Fruit fly (Drosophila melanogaster): ENCODE measurements around the gene CG2861.

dm6 chrX:4782689-4783088 is 22.0 kb downstream of the CG2861 start, which contains the start of gene CG15471:
- TF ChIP-seq pfk (GFP tag; optimal IDR thresholded peaks at IDR 0.05): no peak
- no peak for TF ChIP-seq D (optimal IDR thresholded peaks at IDR 0.05)
- TF ChIP-seq D (GFP tag; optimal IDR thresholded peaks at IDR 0.05): no peak
- TF ChIP-seq insv (GFP tag; optimal IDR thresholded peaks at IDR 0.05): no peak
- TF ChIP-seq E2f2 (GFP tag; IDR thresholded peaks at IDR 0.05): no peak
- no peak for TF ChIP-seq Awh (GFP tag; IDR thresholded peaks at IDR 0.05)
- no peak for TF ChIP-seq CG32772 (GFP tag; IDR thresholded peaks at IDR 0.05)
- no peak for TF ChIP-seq Tbp (GFP tag; optimal IDR thresholded peaks at IDR 0.05)
- no peak for TF ChIP-seq BEAF-32 (GFP tag; optimal IDR thresholded peaks at IDR 0.05)
